Worm (Caenorhabditis elegans) whole organism, L4/young adult: ENCODE measurements around the gene ubxn-2.

Experiments
- dao-5 ChIP-seq: sonication (generic microtip); optimal IDR thresholded peaks from 2 replicates; lab custom pipeline; 2016; ENCODE audit warnings: missing genotype, missing genetic modification characterization, moderate library complexity, missing compliant biosample characterization
- him-1 ChIP-seq: sonication (generic microtip); optimal IDR thresholded peaks from 2 replicates; lab custom pipeline; 2016; ENCODE audit warnings: missing genotype, missing genetic modification reagents, missing genetic modification characterization, missing compliant biosample characterization

ce11 chrIV:2677687-2678086 lies 47.9 kb downstream of the ubxn-2 start:
- TF ChIP-seq him-1 (tag; lab: Kevin White, UChicago), result no peak
- no peak for TF ChIP-seq dao-5 (tag; lab: Kevin White, UChicago)
